Fruit fly (Drosophila melanogaster) ovary, adult (tissue): ENCODE measurements around the gene CG14321.

Source experiments
- CG17801 ChIP-seq: fragments of 200-800 bp; optimal IDR thresholded peaks from 2 replicates; lab custom pipeline; 2019; ENCODE audit warnings: missing biosample characterization, mild to moderate bottlenecking, missing genetic modification characterization, moderate library complexity; ENCODE audit not compliant: partially characterized antibody

Gene CG14321

DNA sequence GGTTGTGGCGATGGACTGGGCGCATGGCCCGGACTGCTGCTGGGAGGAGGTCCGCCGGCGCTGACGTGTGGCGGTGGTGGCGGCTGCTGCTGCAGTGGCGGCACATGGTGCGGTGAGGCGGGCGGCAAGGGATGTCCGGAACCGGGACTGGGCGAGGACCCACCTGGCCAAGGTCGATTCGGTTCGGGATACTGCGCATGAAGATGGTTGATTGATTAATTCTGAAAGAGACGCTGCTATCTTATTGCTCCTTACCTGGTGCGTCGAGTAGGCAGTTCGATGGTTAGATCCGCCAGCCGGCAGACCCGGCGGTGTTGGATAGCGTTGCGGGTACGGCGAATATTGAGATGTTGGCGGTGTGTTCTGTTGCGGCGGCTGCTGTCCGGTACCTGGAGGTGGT, 25.6 kb upstream of the CG14321 start:
- TF ChIP-seq CG17801 (GFP tag; lab: Kevin White, UChicago): no peak

- no peak for TF ChIP-seq CG17801 (GFP tag; lab: Kevin White, UChicago)
These were observed 24.5 kb upstream of the CG14321 start for dm6 chr3R:17708778-17709476.

DNA sequence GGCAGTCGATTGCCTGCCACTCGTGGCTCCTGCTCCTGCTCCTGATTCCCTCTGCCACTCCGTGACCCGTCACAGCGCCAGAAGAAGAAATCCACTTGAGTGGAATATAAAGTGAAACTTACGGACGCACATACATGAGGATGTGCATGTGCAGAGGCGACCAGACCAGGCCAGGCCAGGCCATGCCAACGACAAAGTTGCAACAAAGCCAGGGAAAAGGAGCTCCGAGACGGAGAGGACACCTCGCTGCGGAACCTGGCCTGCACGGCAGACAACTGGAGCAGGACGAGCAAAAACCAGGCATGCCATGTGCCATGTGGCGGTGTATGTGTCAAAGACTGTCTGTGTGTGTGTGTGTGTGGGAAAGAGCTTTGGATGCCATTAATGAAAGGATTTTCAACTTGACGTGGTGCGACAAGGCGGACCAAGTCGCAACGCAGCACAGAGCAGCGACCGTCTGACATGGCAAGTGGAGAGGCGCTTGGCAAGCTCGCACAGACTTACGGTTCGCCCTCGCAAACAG, 23.7 kb upstream of the CG14321 start:
- TF ChIP-seq CG17801 (GFP tag; lab: Kevin White, UChicago): no peak

- TF ChIP-seq CG17801 (GFP tag; lab: Kevin White, UChicago): no peak
These were observed 23.0 kb upstream of the CG14321 start for dm6 chr3R:17710418-17710817.

DNA sequence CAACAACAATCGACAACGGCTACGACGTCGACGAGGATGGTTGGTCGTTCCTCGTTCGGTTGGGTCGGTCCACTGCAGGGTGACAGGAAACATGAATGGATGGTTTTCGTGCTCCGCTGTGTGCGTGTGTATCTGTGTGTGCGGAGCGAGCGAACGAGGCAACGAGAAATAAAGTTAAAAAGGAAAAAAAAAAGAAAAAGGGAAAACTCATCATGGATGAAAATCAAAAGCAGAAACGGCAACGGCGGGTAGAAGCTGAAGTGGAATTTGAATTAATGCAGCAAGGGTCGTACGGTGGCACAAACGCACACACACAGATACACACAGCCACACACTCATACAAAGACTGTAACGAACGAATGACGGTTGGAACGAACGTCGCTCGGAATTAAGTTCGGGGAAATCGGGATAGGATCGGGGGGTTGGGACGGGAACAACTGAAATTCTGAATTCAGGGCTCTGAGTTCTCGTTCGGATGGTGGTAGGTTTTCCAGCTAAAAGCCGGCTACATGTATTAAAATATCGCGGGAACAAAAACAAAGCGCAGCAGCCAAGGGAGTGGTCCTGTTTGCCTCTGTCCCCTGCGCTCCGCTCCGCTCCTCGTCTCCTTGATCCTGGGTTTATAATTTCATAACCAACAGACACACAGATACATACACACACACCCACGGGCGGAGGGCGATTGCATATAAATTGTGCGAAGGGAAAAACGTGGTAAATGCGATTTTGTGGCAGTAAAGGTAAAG, 22.3 kb upstream of the CG14321 start:
- TF ChIP-seq CG17801 (GFP tag; lab: Kevin White, UChicago): no peak

DNA sequence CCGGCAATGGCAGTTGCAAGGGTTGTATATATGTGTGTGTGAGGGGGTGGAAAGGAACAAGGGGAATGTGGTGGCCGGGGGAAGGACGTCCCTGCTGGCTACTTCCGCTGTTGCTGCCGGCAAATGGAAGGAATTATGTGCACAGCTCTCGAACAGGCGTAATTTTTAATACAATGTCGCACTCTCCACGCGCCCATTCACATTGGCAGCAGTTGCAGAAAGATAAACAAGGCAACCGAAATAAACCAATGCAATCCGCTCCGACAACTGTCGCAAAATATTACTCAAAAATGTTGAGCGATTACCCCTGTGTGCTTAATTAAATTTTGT, 21.8 kb upstream of the CG14321 start:
- no peak for TF ChIP-seq CG17801 (GFP tag; lab: Kevin White, UChicago)

- no peak for TF ChIP-seq CG17801 (GFP tag; lab: Kevin White, UChicago)
These were observed 20.5 kb upstream of the CG14321 start for dm6 chr3R:17712623-17713521.

dm6 chr3R:17714370-17714769, 19.0 kb upstream of the CG14321 start:
- TF ChIP-seq CG17801 (GFP tag; lab: Kevin White, UChicago): no peak

DNA sequence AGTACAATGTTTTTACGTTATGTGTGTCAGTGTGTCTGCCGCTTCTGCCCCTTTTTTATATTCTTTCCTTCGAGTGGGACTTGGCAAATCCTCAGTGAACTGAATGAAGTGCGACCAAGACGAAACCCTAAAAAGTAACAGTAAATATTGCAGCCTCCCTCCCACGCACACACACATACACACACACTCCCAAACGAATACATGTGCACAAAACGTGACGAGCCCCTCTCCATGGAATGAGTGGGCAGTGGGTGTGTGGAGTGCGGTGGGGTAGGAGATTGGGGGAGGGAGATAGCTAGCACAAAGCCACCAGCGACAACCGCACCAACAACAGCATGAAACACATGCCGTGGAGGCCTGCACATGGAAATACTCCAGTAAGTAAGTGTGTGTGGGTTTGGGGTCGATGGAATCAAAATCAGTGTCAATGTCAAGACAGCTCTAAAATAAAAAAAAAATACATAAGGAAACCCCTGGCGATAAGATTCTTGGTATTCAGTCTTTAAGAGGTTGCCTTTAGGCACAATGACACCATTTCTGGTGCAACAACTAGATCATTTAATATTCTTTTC, 18.5 kb upstream of the CG14321 start:
- no peak for TF ChIP-seq CG17801 (GFP tag; lab: Kevin White, UChicago)

- peak; percentile 54 for TF ChIP-seq CG17801 (GFP tag; lab: Kevin White, UChicago)
These were observed 16.4 kb upstream of the CG14321 start for dm6 chr3R:17716858-17717596.

DNA sequence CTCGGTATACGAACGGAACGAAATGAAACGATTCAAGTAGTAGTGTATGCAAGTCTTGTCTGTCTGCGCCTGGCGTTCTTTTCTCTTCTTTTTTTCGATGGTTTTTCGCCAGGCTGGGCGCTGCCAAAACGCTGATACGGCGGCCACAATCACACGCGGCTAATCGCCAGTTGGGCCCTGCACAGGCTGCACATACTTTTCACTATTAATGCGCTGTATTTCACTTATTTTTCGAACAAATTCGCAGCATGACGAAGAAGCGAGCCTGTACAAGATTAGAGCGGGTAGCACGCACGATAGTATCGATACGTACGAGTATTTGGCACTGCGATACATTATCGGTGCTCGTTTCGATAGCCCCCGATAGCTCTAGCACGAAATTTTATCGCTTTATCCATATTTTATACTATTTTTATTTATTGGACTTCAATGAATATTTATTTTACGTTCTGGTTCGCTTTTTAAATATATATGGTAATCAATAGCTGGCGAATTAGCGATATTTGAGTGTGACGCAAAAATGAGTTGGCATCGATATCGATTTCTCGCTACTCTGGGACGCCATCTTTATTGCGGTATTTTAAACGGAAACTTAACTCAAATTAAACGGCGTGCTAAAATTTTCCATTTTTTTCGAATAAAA, 15.2 kb upstream of the CG14321 start, which contains the start of gene osa:
Gene osa (minus strand): TSS at position 300 of the 643 bp plus-strand sequence.
- TF ChIP-seq CG17801 (GFP tag; lab: Kevin White, UChicago): peak; percentile 24

- TF ChIP-seq CG17801 (GFP tag; lab: Kevin White, UChicago): no peak
These were observed 14.4 kb upstream of the CG14321 start, which contains the start of gene Pxt for dm6 chr3R:17718760-17719625. TSS of gene Pxt (plus strand) at chr3R:17719454.
